Fruit fly (Drosophila melanogaster) whole organism, wandering third instar larva: ENCODE data around the gene Dif.

ENCODE experiments used
- Abd-B ChIP-seq: fragments of >200 bp; optimal IDR thresholded peaks from 2 replicates; lab custom pipeline; 2017; ENCODE audit warnings: missing biosample characterization, missing genetic modification characterization
- CrebA ChIP-seq: fragments of 200-800 bp; sonication (Bioruptor generic); optimal IDR thresholded peaks from 2 replicates; lab custom pipeline; 2016; ENCODE audit warnings: missing biosample characterization, mild to moderate bottlenecking, missing genetic modification characterization, borderline replicate concordance
- Dif ChIP-seq: fragments of 200-275, 200-300 bp; sonication (Bioruptor generic); optimal IDR thresholded peaks from 2 replicates; lab custom pipeline; 2018; ENCODE audit warnings: missing biosample characterization, missing genetic modification characterization; ENCODE audit not compliant: partially characterized antibody
- GATAd ChIP-seq: sonication (Bioruptor generic); optimal IDR thresholded peaks from 2 replicates; lab custom pipeline; 2016; ENCODE audit warnings: missing biosample characterization, missing genetic modification characterization
- Hr78 ChIP-seq: fragments of >200 bp; optimal IDR thresholded peaks from 2 replicates; lab custom pipeline; 2017; ENCODE audit warnings: missing biosample characterization, missing genetic modification characterization
- Jra ChIP-seq: sonication (Bioruptor generic); optimal IDR thresholded peaks from 2 replicates; lab custom pipeline; 2016; ENCODE audit warnings: missing biosample characterization, missing genetic modification characterization
- Vsx2 ChIP-seq: fragments of 200-300, 225-300 bp; sonication (Bioruptor generic); optimal IDR thresholded peaks from 2 replicates; lab custom pipeline; 2018; ENCODE audit warnings: missing biosample characterization, missing genetic modification characterization; ENCODE audit not compliant: partially characterized antibody
- br ChIP-seq: fragments of 200-800 bp; sonication (Bioruptor generic); optimal IDR thresholded peaks from 2 replicates; lab custom pipeline; 2016; ENCODE audit warnings: missing biosample characterization, missing genetic modification characterization
- dmrt93B ChIP-seq: fragments of 200-800 bp; sonication (Bioruptor generic); optimal IDR thresholded peaks from 2 replicates; lab custom pipeline; 2018; ENCODE audit warnings: missing biosample characterization, mild to moderate bottlenecking, missing genetic modification characterization
- fru ChIP-seq: fragments of 200-800 bp; sonication (Bioruptor generic); optimal IDR thresholded peaks from 3 replicates; lab custom pipeline; 2016; ENCODE audit warnings: missing biosample characterization, mild to moderate bottlenecking, missing genetic modification characterization
- jim ChIP-seq: fragments of 175-275, 200-325 bp; sonication (Bioruptor generic); optimal IDR thresholded peaks from 2 replicates; lab custom pipeline; 2016; ENCODE audit warnings: missing biosample characterization, mild to moderate bottlenecking, missing genetic modification characterization
- pan ChIP-seq: fragments of >200 bp; optimal IDR thresholded peaks from 2 replicates; lab custom pipeline; 2017
- sv ChIP-seq: fragments of 200-800 bp; sonication (Bioruptor generic); optimal IDR thresholded peaks from 3 replicates; lab custom pipeline; 2016; ENCODE audit warnings: missing biosample characterization, missing genetic modification characterization

dm6 chr2L:17382783-17383182 lies 50.2 kb downstream of the Dif start:
- TF ChIP-seq Jra (GFP tag; lab: Kevin White, UChicago) (no peak), Vsx2 (GFP tag; lab: Kevin White, UChicago) (no peak), Abd-B (GFP tag; lab: Kevin White, UChicago) (no peak), Hr78 (GFP tag; lab: Kevin White, UChicago) (no peak), jim (no peak), fru (no peak), GATAd (GFP tag; lab: Kevin White, UChicago) (no peak), br (no peak), pan (lab: Kevin White, UChicago) (no peak), Dif (GFP tag; lab: Kevin White, UChicago) (no peak), CrebA (GFP tag; lab: Kevin White, UChicago) (no peak), dmrt93B (no peak), sv (GFP tag; lab: Kevin White, UChicago) (no peak)
